Fruit fly (Drosophila melanogaster) whole organism, embryonic: ENCODE measurements around the gene CG32568.
A peak's percentile ranks its signal among the peaks of the same experiment; 100 is the strongest.

Experiments used
- Bdp1 ChIP-seq: fragments of 200-800 bp; sonication (Bioruptor generic); optimal IDR thresholded peaks from 3 replicates; lab custom pipeline; 2016; ENCODE audit warnings: missing biosample characterization, missing genetic modification characterization
- Blimp-1 ChIP-seq: fragments of 200-800 bp; sonication (Bioruptor generic); optimal IDR thresholded peaks from 3 replicates; lab custom pipeline; 2018; ENCODE audit warnings: missing biosample characterization, missing genetic modification characterization, mild to moderate bottlenecking, moderate library complexity, missing genetic modification reagents
- CG11398 ChIP-seq: fragments of 200-800 bp; sonication (Bioruptor generic); optimal IDR thresholded peaks from 2 replicates; lab custom pipeline; 2016; ENCODE audit warnings: missing biosample characterization, missing genetic modification characterization
- CG11456 ChIP-seq: fragments of 200-800 bp; sonication (Bioruptor generic); IDR thresholded peaks from 3 replicates; pipeline ENCODE4 v1.3.6; 2022; ENCODE audit warnings: missing biosample characterization, missing genetic modification characterization
- CG15073 ChIP-seq: fragments of 200-800 bp; sonication (Bioruptor generic); optimal IDR thresholded peaks from 2 replicates; lab custom pipeline; 2016; ENCODE audit warnings: missing biosample characterization, missing genetic modification characterization
- CG15696 ChIP-seq: fragments of 200-800 bp; sonication (Bioruptor generic); optimal IDR thresholded peaks from 2 replicates; lab custom pipeline; 2019; ENCODE audit warnings: missing biosample characterization, mild to moderate bottlenecking, missing genetic modification characterization, moderate library complexity
- CG16863 ChIP-seq: fragments of 200-800 bp; sonication (Bioruptor generic); optimal IDR thresholded peaks from 3 replicates; lab custom pipeline; 2016; ENCODE audit warnings: missing biosample characterization, missing genetic modification characterization
- CG18011 ChIP-seq: fragments of 200-800 bp; sonication (Bioruptor generic); optimal IDR thresholded peaks from 2 replicates; lab custom pipeline; 2017; ENCODE audit warnings: missing biosample characterization, missing genetic modification characterization, mild to moderate bottlenecking, moderate library complexity, missing genotype
- CG18599 ChIP-seq: fragments of 200-800 bp; sonication (Bioruptor generic); optimal IDR thresholded peaks from 3 replicates; lab custom pipeline; 2017; ENCODE audit warnings: missing biosample characterization, missing genetic modification characterization, mild to moderate bottlenecking, moderate library complexity, missing genetic modification reagents
- CG18764 ChIP-seq: fragments of 200-800 bp; sonication (Bioruptor generic); optimal IDR thresholded peaks from 3 replicates; lab custom pipeline; 2016; ENCODE audit warnings: missing biosample characterization, missing genetic modification characterization
- CG2199 ChIP-seq: fragments of 200-800 bp; sonication (Bioruptor generic); IDR thresholded peaks from 3 replicates; pipeline ENCODE4 v1.3.6; 2022; ENCODE audit warnings: missing biosample characterization, missing genetic modification characterization
- CG3163 ChIP-seq: fragments of 200-800 bp; sonication (Bioruptor generic); optimal IDR thresholded peaks from 3 replicates; lab custom pipeline; 2016; ENCODE audit warnings: missing biosample characterization, missing genetic modification characterization
- CG32772 ChIP-seq: fragments of 200-800 bp; sonication (Bioruptor generic); IDR thresholded peaks from 2 replicates; pipeline ENCODE4 v1.3.6; 2022; ENCODE audit warnings: missing biosample characterization, missing genetic modification characterization
- CG42726 ChIP-seq: fragments of 200-800 bp; sonication (Bioruptor generic); IDR thresholded peaks from 2 replicates; pipeline ENCODE4 v1.3.6; 2022; ENCODE audit warnings: missing biosample characterization, missing genetic modification characterization; ENCODE audit not compliant: partially characterized antibody
- CG4282 ChIP-seq: fragments of 200-800 bp; sonication (Bioruptor generic); optimal IDR thresholded peaks from 2 replicates; lab custom pipeline; 2016; ENCODE audit warnings: missing biosample characterization, missing genetic modification characterization
- CG4360 ChIP-seq: fragments of 200-800 bp; sonication (Bioruptor generic); IDR thresholded peaks from 2 replicates; pipeline ENCODE4 v1.3.6; 2022; ENCODE audit warnings: missing biosample characterization, missing genetic modification characterization
- CG6175 ChIP-seq: fragments of 200-800 bp; sonication (Bioruptor generic); IDR thresholded peaks from 3 replicates; pipeline ENCODE4 v1.3.6; 2022; ENCODE audit warnings: missing biosample characterization, missing genetic modification characterization
- CG6791 ChIP-seq: fragments of 200-800 bp; sonication (Bioruptor generic); IDR thresholded peaks from 3 replicates; pipeline ENCODE4 v1.3.6; 2022; ENCODE audit warnings: missing biosample characterization, missing genetic modification characterization; ENCODE audit not compliant: partially characterized antibody
- CG7839 ChIP-seq: fragments of 200-800 bp; sonication (Bioruptor generic); optimal IDR thresholded peaks from 3 replicates; lab custom pipeline; 2018; ENCODE audit warnings: missing biosample characterization, mild to moderate bottlenecking, missing genetic modification characterization, moderate library complexity
- CTCF ChIP-seq: fragments of 200-800 bp; sonication (Bioruptor generic); optimal IDR thresholded peaks from 2 replicates; lab custom pipeline; 2017; ENCODE audit warnings: missing biosample characterization, mild to moderate bottlenecking, missing genetic modification characterization, moderate library complexity
- Dip2 ChIP-seq: fragments of 200-800 bp; sonication (Bioruptor generic); IDR thresholded peaks from 2 replicates; pipeline ENCODE4 v1.3.6; 2022; ENCODE audit warnings: missing biosample characterization, missing genetic modification characterization
- Dp ChIP-seq: fragments of 200-800 bp; sonication (Bioruptor generic); optimal IDR thresholded peaks from 2 replicates; lab custom pipeline; 2018; ENCODE audit warnings: missing biosample characterization, mild to moderate bottlenecking, missing genetic modification characterization, moderate library complexity
- Dref ChIP-seq: fragments of 200-800 bp; sonication (Bioruptor generic); IDR thresholded peaks from 2 replicates; pipeline ENCODE4 v1.3.6; 2022; ENCODE audit warnings: missing biosample characterization, missing genetic modification characterization
- Elba2 ChIP-seq: fragments of 200-800 bp; sonication (Bioruptor generic); optimal IDR thresholded peaks from 3 replicates; lab custom pipeline; 2016; ENCODE audit warnings: missing biosample characterization, missing genetic modification characterization
- Ets65A ChIP-seq: fragments of 200-800 bp; sonication (Bioruptor generic); peaks from one replicate; lab custom pipeline; 2016; ENCODE audit warnings: missing biosample characterization, missing genetic modification characterization
- HLHmδ ChIP-seq: fragments of 200-800 bp; sonication (Bioruptor generic); optimal IDR thresholded peaks from 2 replicates; lab custom pipeline; 2018; ENCODE audit warnings: missing biosample characterization, mild to moderate bottlenecking, missing genetic modification characterization, moderate library complexity
- Jarid2 ChIP-seq: fragments of 200-800 bp; sonication (Bioruptor generic); optimal IDR thresholded peaks from 3 replicates; lab custom pipeline; 2017; ENCODE audit warnings: mild to moderate bottlenecking, missing biosample characterization, missing genetic modification reagents, missing genetic modification characterization
- MESR4 ChIP-seq: fragments of 200-800 bp; sonication (Bioruptor generic); optimal IDR thresholded peaks from 2 replicates; lab custom pipeline; 2018; ENCODE audit warnings: missing biosample characterization, mild to moderate bottlenecking, missing genetic modification characterization, moderate library complexity
- Mrtf ChIP-seq: fragments of 200-800 bp; sonication (Bioruptor generic); IDR thresholded peaks from 3 replicates; pipeline ENCODE4 v1.3.6; 2022; ENCODE audit warnings: missing biosample characterization, missing genetic modification characterization
- Oaz ChIP-seq: fragments of 200-800 bp; sonication (Bioruptor generic); IDR thresholded peaks from 2 replicates; pipeline ENCODE4 v1.3.6; 2022; ENCODE audit warnings: missing biosample characterization, missing genetic modification characterization
- aop ChIP-seq: fragments of 200-800 bp; sonication (Bioruptor generic); IDR thresholded peaks from 2 replicates; pipeline ENCODE4 v1.3.6; 2022; ENCODE audit warnings: missing biosample characterization, missing genetic modification characterization
- ap ChIP-seq: fragments of 200-800 bp; sonication (Bioruptor generic); IDR thresholded peaks from 2 replicates; pipeline ENCODE4 v1.3.6; 2022; ENCODE audit warnings: missing biosample characterization, missing genetic modification characterization
- bbx ChIP-seq: fragments of 200-800 bp; sonication (Bioruptor generic); IDR thresholded peaks from 2 replicates; pipeline ENCODE4 v1.3.6; 2022; ENCODE audit warnings: missing biosample characterization, missing genetic modification characterization; ENCODE audit not compliant: partially characterized antibody
- br ChIP-seq: fragments of >200 bp; optimal IDR thresholded peaks from 2 replicates; lab custom pipeline; 2017
- da ChIP-seq: fragments of 200-800 bp; sonication (Bioruptor generic); optimal IDR thresholded peaks from 2 replicates; lab custom pipeline; 2016; ENCODE audit warnings: missing biosample characterization, missing genetic modification characterization
- danr ChIP-seq: fragments of 200-800 bp; sonication (Bioruptor generic); IDR thresholded peaks from 2 replicates; pipeline ENCODE4 v1.3.6; 2022; ENCODE audit warnings: missing biosample characterization, missing genetic modification characterization
- dmrt99B ChIP-seq: fragments of 200-800 bp; sonication (Bioruptor generic); optimal IDR thresholded peaks from 2 replicates; lab custom pipeline; 2018; ENCODE audit warnings: missing biosample characterization, mild to moderate bottlenecking, missing genetic modification characterization, moderate library complexity
- hb ChIP-seq: fragments of 200-800 bp; sonication (Bioruptor generic); IDR thresholded peaks from 3 replicates; pipeline ENCODE4 v1.3.6; 2022; ENCODE audit warnings: missing biosample characterization, missing genetic modification characterization; ENCODE audit not compliant: partially characterized antibody
- her ChIP-seq: fragments of 200-800 bp; sonication (Bioruptor generic); optimal IDR thresholded peaks from 2 replicates; lab custom pipeline; 2016; ENCODE audit warnings: missing biosample characterization, missing genetic modification characterization
- hkb ChIP-seq, 2 experiments: fragments of 200-800 bp in 1 of 2; fragments of >200 bp in 1 of 2; sonication (Bioruptor generic) in 1 of 2; IDR thresholded peaks in 1 of 2; optimal IDR thresholded peaks in 1 of 2; 2 replicates each; pipeline versions ENCODE4 v1.3.6 to Lab custom; 2017 to 2022; ENCODE audit warnings: missing biosample characterization in 1 of 2, missing genetic modification characterization in 1 of 2
- kni ChIP-seq: fragments of 200-800 bp; sonication (Bioruptor generic); optimal IDR thresholded peaks from 3 replicates; lab custom pipeline; 2017; ENCODE audit warnings: mild to moderate bottlenecking, missing biosample characterization, missing genetic modification reagents, missing genetic modification characterization
- lmd ChIP-seq: fragments of 200-800 bp; sonication (Bioruptor generic); IDR thresholded peaks from 2 replicates; pipeline ENCODE4 v1.3.6; 2022; ENCODE audit warnings: missing biosample characterization, missing genetic modification characterization
- nom ChIP-seq: fragments of 200-800 bp; sonication (Bioruptor generic); optimal IDR thresholded peaks from 2 replicates; lab custom pipeline; 2017; ENCODE audit warnings: missing biosample characterization, missing genetic modification characterization, mild to moderate bottlenecking, moderate library complexity, missing genetic modification reagents
- org-1 ChIP-seq: fragments of 200-800 bp; sonication (Bioruptor generic); optimal IDR thresholded peaks from 2 replicates; lab custom pipeline; 2017; ENCODE audit warnings: missing biosample characterization, missing genetic modification characterization
- otp ChIP-seq: fragments of 200-800 bp; sonication (Bioruptor generic); IDR thresholded peaks from 3 replicates; pipeline ENCODE4, ENCODE4 v1.3.6; 2022; ENCODE audit warnings: missing biosample characterization, missing genetic modification characterization
- sisA ChIP-seq: fragments of 200-800 bp; sonication (Bioruptor generic); IDR thresholded peaks from 2 replicates; pipeline ENCODE4 v1.3.6; 2022; ENCODE audit warnings: missing biosample characterization, missing genetic modification characterization
- toy ChIP-seq: fragments of 200-800 bp; sonication (Bioruptor generic); IDR thresholded peaks from 2 replicates; pipeline ENCODE4 v1.3.6; 2022; ENCODE audit warnings: missing biosample characterization, missing genetic modification characterization
- twi ChIP-seq: fragments of 200-800 bp; optimal IDR thresholded peaks from 2 replicates; lab custom pipeline; 2019; ENCODE audit warnings: missing biosample characterization, mild to moderate bottlenecking, missing genetic modification characterization, moderate library complexity
- tx ChIP-seq: fragments of 200-800 bp; sonication (Bioruptor generic); optimal IDR thresholded peaks from 2 replicates; lab custom pipeline; 2016; ENCODE audit warnings: missing biosample characterization, missing genetic modification characterization
- vvl ChIP-seq: fragments of 200-800 bp; sonication (Bioruptor generic); IDR thresholded peaks from 2 replicates; pipeline ENCODE4 v1.3.6; 2022; ENCODE audit warnings: missing biosample characterization, missing genetic modification characterization
- z ChIP-seq: fragments of 200-800 bp; sonication (Bioruptor generic); IDR thresholded peaks from 3 replicates; pipeline ENCODE4 v1.3.6; 2022; ENCODE audit warnings: missing biosample characterization, missing genetic modification characterization

Gene CG32568

DNA sequence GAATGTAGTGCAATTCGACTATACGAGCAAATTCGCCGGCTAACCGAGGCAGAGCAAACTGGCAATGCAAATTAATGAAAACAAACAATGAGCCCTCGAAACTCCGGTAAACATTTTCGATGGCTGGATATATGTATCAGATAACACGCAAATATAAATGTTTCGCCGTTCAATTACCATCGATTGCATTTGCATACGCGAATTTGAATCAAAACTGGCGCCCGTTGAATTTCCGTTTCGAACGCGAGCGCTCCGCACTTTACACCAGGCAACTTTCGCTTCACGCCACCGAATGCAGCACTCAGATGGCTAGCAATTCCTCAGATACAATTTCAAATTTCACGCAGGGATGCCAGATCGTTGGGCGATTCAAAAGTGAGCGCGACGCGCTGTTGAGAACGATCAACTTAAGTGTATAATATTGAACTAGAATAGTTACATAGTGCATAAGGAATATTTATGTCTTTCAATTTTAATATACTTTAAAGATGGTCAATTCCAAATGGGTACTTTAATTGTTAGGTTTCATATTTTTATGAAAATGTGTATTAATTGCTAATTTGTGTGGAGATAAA, 42.5 kb downstream of the CG32568 start, which contains the start of gene if (continued):
- TF ChIP-seq danr (GFP tag; lab: Robert Waterston, UW) = no peak
- no peak for TF ChIP-seq CG4282 (GFP tag; lab: Kevin White, UChicago)
- peak; percentile 31 for TF ChIP-seq CTCF (GFP tag; lab: Kevin White, UChicago)
- TF ChIP-seq dmrt99B = no peak
- no peak for TF ChIP-seq sisA (GFP tag; lab: Robert Waterston, UW)
- 0 out of 3 replicates have a peak, but pooled peaks have one; percentile 7 for TF ChIP-seq CG6791 (GFP tag; lab: Robert Waterston, UW)
- no peak for TF ChIP-seq CG18011 (GFP tag; lab: Kevin White, UChicago)
- no peak for TF ChIP-seq her (GFP tag; lab: Kevin White, UChicago)
- no peak for TF ChIP-seq CG3163 (GFP tag; lab: Kevin White, UChicago)
- peak; percentile 45; the same call in 1 of the 2 replicates for TF ChIP-seq vvl (GFP tag; lab: Robert Waterston, UW)
- 0 out of 2 replicates have a peak, but pooled peaks have one; percentile 25 for TF ChIP-seq CG42726
- peak; percentile 81 for TF ChIP-seq Dp (GFP tag; lab: Kevin White, UChicago)
- TF ChIP-seq Elba2 (GFP tag; lab: Kevin White, UChicago) = no peak
- no peak for TF ChIP-seq kni (GFP tag; lab: Kevin White, UChicago)
- TF ChIP-seq CG15073 (GFP tag; lab: Kevin White, UChicago) = no peak
- no peak for TF ChIP-seq twi (tag; lab: Kevin White, UChicago)
- TF ChIP-seq hb (GFP tag; lab: Robert Waterston, UW) = no peak
- TF ChIP-seq aop (GFP tag; lab: Robert Waterston, UW) = no peak
- TF ChIP-seq CG4360 = no peak
- TF ChIP-seq Mrtf = no peak
- no peak for TF ChIP-seq ap (GFP tag; lab: Robert Waterston, UW)
- TF ChIP-seq hkb (optimal IDR thresholded peaks at IDR 0.05; lab: Kevin White, UChicago) = no peak
- 0 out of 2 replicates have a peak, but pooled peaks have one; percentile 20 for TF ChIP-seq hkb (GFP tag; IDR thresholded peaks at IDR 0.05; lab: Robert Waterston, UW)
- no peak for TF ChIP-seq br (lab: Kevin White, UChicago)
- TF ChIP-seq CG11456 = no peak
- TF ChIP-seq Jarid2 = peak; percentile 59
- TF ChIP-seq CG18599 (GFP tag; lab: Kevin White, UChicago) = no peak
- no peak for TF ChIP-seq Ets65A (GFP tag; lab: Kevin White, UChicago)
- TF ChIP-seq CG15696 (tag; lab: Kevin White, UChicago) = no peak
- TF ChIP-seq MESR4 (GFP tag; lab: Kevin White, UChicago) = no peak
- no peak for TF ChIP-seq toy
- no peak for TF ChIP-seq Dref
- no peak for TF ChIP-seq CG16863
- TF ChIP-seq bbx (GFP tag; lab: Robert Waterston, UW) = peak; percentile 31; the same call in 1 of the 2 replicates
- peak; percentile 7 for TF ChIP-seq Blimp-1 (GFP tag; lab: Kevin White, UChicago)
- no peak for TF ChIP-seq Oaz (GFP tag; lab: Robert Waterston, UW)
- 0 out of 3 replicates have a peak, but pooled peaks have one; percentile 8 for TF ChIP-seq CG2199 (GFP tag; lab: Robert Waterston, UW)
- TF ChIP-seq CG6175 (GFP tag; lab: Robert Waterston, UW) = no peak
- no peak for TF ChIP-seq CG7839
- no peak for TF ChIP-seq Bdp1 (GFP tag; lab: Kevin White, UChicago)
- no peak for TF ChIP-seq tx
- TF ChIP-seq CG32772 (GFP tag; lab: Robert Waterston, UW) = no peak
- 0 out of 3 replicates have a peak, but pooled peaks have one; percentile 42 for TF ChIP-seq z
- no peak for TF ChIP-seq da (GFP tag; lab: Kevin White, UChicago)
- TF ChIP-seq nom (GFP tag; lab: Kevin White, UChicago) = no peak
- TF ChIP-seq otp = no peak
- no peak for TF ChIP-seq lmd (GFP tag; lab: Robert Waterston, UW)
- TF ChIP-seq HLHmδ = no peak
- TF ChIP-seq Dip2 (GFP tag; lab: Robert Waterston, UW) = no peak
- no peak for TF ChIP-seq org-1 (GFP tag; lab: Kevin White, UChicago)
- TF ChIP-seq CG11398 = no peak
- no peak for TF ChIP-seq CG18764 (GFP tag; lab: Kevin White, UChicago)
